Worm (Caenorhabditis elegans) whole organism, L1 larva: ENCODE measurements around the gene srh-192.

Experiments
- mab-9 ChIP-seq: fragments of 200-800 bp; sonication (Bioruptor generic); IDR thresholded peaks from 2 replicates; pipeline ENCODE4 v1.3.6; 2022; ENCODE audit warnings: missing genetic modification reagents, missing genetic modification characterization, missing compliant biosample characterization
- pag-3 ChIP-seq: sonication (generic microtip); optimal IDR thresholded peaks from 2 replicates; lab custom pipeline; 2017; ENCODE audit warnings: missing genetic modification characterization, mild to moderate bottlenecking, missing compliant biosample characterization, antibody characterized with exemption, borderline replicate concordance; ENCODE audit not compliant: insufficient read depth
- sptf-1 ChIP-seq: fragments of 150-350 bp; optimal IDR thresholded peaks from 2 replicates; lab custom pipeline; 2014; ENCODE audit warnings: missing biosample characterization, missing genetic modification characterization
- unc-130 ChIP-seq: fragments of 150-350 bp; optimal IDR thresholded peaks from 2 replicates; lab custom pipeline; 2017; ENCODE audit warnings: missing biosample characterization, missing genetic modification characterization, inconsistent platforms
- unc-86 ChIP-seq: sonication (generic microtip); optimal IDR thresholded peaks from 2 replicates; lab custom pipeline; 2016; ENCODE audit warnings: missing genetic modification characterization, missing compliant biosample characterization
- ztf-4 ChIP-seq: fragments of 150-350 bp; optimal IDR thresholded peaks from 2 replicates; lab custom pipeline; 2014; ENCODE audit warnings: missing biosample characterization, missing genetic modification characterization

DNA sequence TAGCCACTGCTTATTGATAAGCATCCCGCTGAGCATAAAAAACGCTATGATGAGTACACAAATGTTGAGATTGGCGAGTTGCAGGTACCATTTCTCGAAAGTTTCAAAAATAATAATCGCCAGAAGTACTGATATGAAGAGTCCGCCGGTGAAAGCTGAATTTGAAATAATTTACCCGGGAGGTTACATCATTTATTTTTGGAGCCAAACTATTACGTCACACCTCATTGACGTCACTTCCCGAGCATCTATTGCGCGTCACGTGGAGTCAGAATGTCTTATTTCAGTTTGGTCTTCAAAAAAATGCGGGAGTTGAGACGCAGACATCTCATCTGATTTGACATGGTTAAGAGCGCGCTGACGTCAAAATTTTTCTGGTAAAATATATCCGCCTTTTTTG lies 15.9 kb upstream of the srh-192 start:
- TF ChIP-seq unc-130 (tag; lab: Kevin White, UChicago) (no peak), sptf-1 (no peak), mab-9 (GFP tag; lab: Robert Waterston, UW) (no peak), ztf-4 (no peak), unc-86 (tag; lab: Kevin White, UChicago) (no peak), pag-3 (tag; lab: Kevin White, UChicago) (no peak)
